Fruit fly (Drosophila melanogaster) whole organism, prepupa: Measurements from ENCODE around the gene Ref1.

Source experiments
- CG10631 ChIP-seq: fragments of 200-800 bp; sonication (Bioruptor generic); optimal IDR thresholded peaks from 2 replicates; lab custom pipeline; 2016; ENCODE audit warnings: missing biosample characterization, missing genetic modification characterization
- CG10669 ChIP-seq: fragments of 200-800 bp; sonication (Bioruptor generic); optimal IDR thresholded peaks from 3 replicates; lab custom pipeline; 2018; ENCODE audit warnings: missing biosample characterization, mild to moderate bottlenecking, missing genetic modification characterization, moderate library complexity
- CG11294 ChIP-seq: fragments of 200-800 bp; sonication (Bioruptor generic); IDR thresholded peaks from 2 replicates; pipeline ENCODE4 v1.3.6; 2022; ENCODE audit warnings: missing biosample characterization, missing genetic modification characterization
- CG11902 ChIP-seq: fragments of 200-800 bp; sonication (Bioruptor generic); optimal IDR thresholded peaks from 3 replicates; lab custom pipeline; 2016; ENCODE audit warnings: missing biosample characterization, missing genetic modification characterization
- CG15336 ChIP-seq: fragments of 200-800 bp; sonication (Bioruptor generic); IDR thresholded peaks from 2 replicates; pipeline ENCODE4 v1.3.6; 2022; ENCODE audit warnings: missing biosample characterization, missing genetic modification characterization
- CG1621 ChIP-seq: fragments of 200-800 bp; sonication (Bioruptor generic); optimal IDR thresholded peaks from 3 replicates; lab custom pipeline; 2018; ENCODE audit warnings: missing biosample characterization, mild to moderate bottlenecking, missing genetic modification characterization
- CG16779 ChIP-seq: fragments of 200-800 bp; sonication (Bioruptor generic); optimal IDR thresholded peaks from 3 replicates; lab custom pipeline; 2017; ENCODE audit warnings: missing biosample characterization, mild to moderate bottlenecking, missing genetic modification characterization
- CG3032 ChIP-seq: fragments of 200-800 bp; optimal IDR thresholded peaks from 2 replicates; lab custom pipeline; 2019; ENCODE audit warnings: missing biosample characterization, mild to moderate bottlenecking, missing genetic modification characterization, moderate library complexity
- CG31627 ChIP-seq: fragments of 200-800 bp; sonication (Bioruptor generic); optimal IDR thresholded peaks from 3 replicates; lab custom pipeline; 2016; ENCODE audit warnings: missing biosample characterization, missing genetic modification characterization
- CG32006 ChIP-seq: fragments of 200-800 bp; sonication (Bioruptor generic); optimal IDR thresholded peaks from 3 replicates; lab custom pipeline; 2017; ENCODE audit warnings: missing biosample characterization, mild to moderate bottlenecking, missing genetic modification characterization
- CG34406 ChIP-seq: fragments of 200-800 bp; sonication (Bioruptor generic); optimal IDR thresholded peaks from 3 replicates; lab custom pipeline; 2016; ENCODE audit warnings: missing biosample characterization, missing genetic modification characterization
- CG3919 ChIP-seq: fragments of 200-800 bp; sonication (Bioruptor generic); optimal IDR thresholded peaks from 3 replicates; lab custom pipeline; 2016; ENCODE audit warnings: missing biosample characterization, missing genetic modification characterization
- CG4318 ChIP-seq: fragments of 200-800 bp; sonication (Bioruptor generic); optimal IDR thresholded peaks from 3 replicates; lab custom pipeline; 2017; ENCODE audit warnings: missing biosample characterization, mild to moderate bottlenecking, missing genetic modification characterization
- CG6163 ChIP-seq: fragments of 200-800 bp; sonication (Bioruptor generic); IDR thresholded peaks from 3 replicates; pipeline ENCODE4 v1.3.6; 2022; ENCODE audit warnings: missing biosample characterization, missing genetic modification characterization
- CG6276 ChIP-seq: fragments of 200-800 bp; sonication (Bioruptor generic); optimal IDR thresholded peaks from 2 replicates; lab custom pipeline; 2017; ENCODE audit warnings: missing biosample characterization, mild to moderate bottlenecking, missing genetic modification characterization
- CG6792 ChIP-seq: fragments of 200-800 bp; sonication (Bioruptor generic); optimal IDR thresholded peaks from 3 replicates; lab custom pipeline; 2016; ENCODE audit warnings: missing biosample characterization, missing genetic modification characterization
- CG6808 ChIP-seq: fragments of 200-800 bp; sonication (Bioruptor generic); optimal IDR thresholded peaks from 3 replicates; lab custom pipeline; 2017; ENCODE audit warnings: missing biosample characterization, missing genetic modification characterization, mild to moderate bottlenecking, moderate library complexity, missing genetic modification reagents
- CG7368 ChIP-seq: fragments of 200-800 bp; sonication (Bioruptor generic); optimal IDR thresholded peaks from 3 replicates; lab custom pipeline; 2016; ENCODE audit warnings: missing biosample characterization, missing genetic modification characterization
- CG8119 ChIP-seq: fragments of 200-800 bp; sonication (Bioruptor generic); IDR thresholded peaks from 3 replicates; pipeline ENCODE4 v1.3.6; 2022; ENCODE audit warnings: missing biosample characterization, missing genetic modification characterization
- CG8319 ChIP-seq: fragments of 200-800 bp; sonication (Bioruptor generic); optimal IDR thresholded peaks from 3 replicates; lab custom pipeline; 2016; ENCODE audit warnings: missing biosample characterization, missing genetic modification characterization
- CG8632 ChIP-seq: fragments of 200-800 bp; sonication (Bioruptor generic); optimal IDR thresholded peaks from 3 replicates; lab custom pipeline; 2016; ENCODE audit warnings: missing biosample characterization, missing genetic modification characterization
- CG9139 ChIP-seq: fragments of 200-800 bp; sonication (Bioruptor generic); optimal IDR thresholded peaks from 3 replicates; lab custom pipeline; 2017; ENCODE audit warnings: missing biosample characterization, mild to moderate bottlenecking, missing genetic modification characterization
- Eip75B ChIP-seq: fragments of 200-800 bp; sonication (Bioruptor generic); optimal IDR thresholded peaks from 3 replicates; lab custom pipeline; 2016; ENCODE audit warnings: missing biosample characterization, missing genetic modification characterization
- Ets21C ChIP-seq: fragments of 200-800 bp; sonication (Bioruptor generic); optimal IDR thresholded peaks from 3 replicates; lab custom pipeline; 2016; ENCODE audit warnings: missing biosample characterization, missing genetic modification characterization
- Ets96B ChIP-seq: fragments of 200-800 bp; optimal IDR thresholded peaks from 2 replicates; lab custom pipeline; 2019; ENCODE audit warnings: missing biosample characterization, mild to moderate bottlenecking, missing genetic modification characterization, moderate library complexity
- Hr38 ChIP-seq: sonication (Bioruptor generic); optimal IDR thresholded peaks from 2 replicates; lab custom pipeline; 2016; ENCODE audit warnings: missing biosample characterization, missing genetic modification characterization
- Hr39 ChIP-seq: fragments of 200-800 bp; sonication (Bioruptor generic); optimal IDR thresholded peaks from 2 replicates; lab custom pipeline; 2016; ENCODE audit warnings: missing biosample characterization, missing genetic modification characterization
- Hr4 ChIP-seq: fragments of 200-800 bp; sonication (Bioruptor generic); optimal IDR thresholded peaks from 3 replicates; lab custom pipeline; 2016; ENCODE audit warnings: missing biosample characterization, missing genetic modification characterization
- Met ChIP-seq: fragments of 200-800 bp; sonication (Bioruptor generic); optimal IDR thresholded peaks from 3 replicates; lab custom pipeline; 2016; ENCODE audit warnings: missing biosample characterization, missing genetic modification characterization
- OdsH ChIP-seq: fragments of 200-800 bp; sonication (Bioruptor generic); optimal IDR thresholded peaks from 3 replicates; lab custom pipeline; 2016; ENCODE audit warnings: missing biosample characterization, missing genetic modification characterization
- Smox ChIP-seq: fragments of 200-800 bp; sonication (Bioruptor generic); optimal IDR thresholded peaks from 3 replicates; lab custom pipeline; 2016; ENCODE audit warnings: missing biosample characterization, missing genetic modification characterization
- Sox102F ChIP-seq: fragments of 200-800 bp; sonication (Bioruptor generic); optimal IDR thresholded peaks from 2 replicates; lab custom pipeline; 2016; ENCODE audit warnings: missing biosample characterization, mild to moderate bottlenecking, missing genetic modification characterization
- Sox14 ChIP-seq: fragments of 200-800 bp; sonication (Bioruptor generic); optimal IDR thresholded peaks from 3 replicates; lab custom pipeline; 2016; ENCODE audit warnings: missing biosample characterization, missing genetic modification characterization
- achi ChIP-seq: fragments of 200-800 bp; sonication (Bioruptor generic); optimal IDR thresholded peaks from 3 replicates; lab custom pipeline; 2016; ENCODE audit warnings: missing biosample characterization, missing genetic modification characterization
- cyc ChIP-seq: fragments of 200-800 bp; sonication (Bioruptor generic); optimal IDR thresholded peaks from 3 replicates; lab custom pipeline; 2016; ENCODE audit warnings: missing biosample characterization, missing genetic modification characterization
- dsx ChIP-seq: fragments of 200-800 bp; optimal IDR thresholded peaks from 3 replicates; lab custom pipeline; 2019; ENCODE audit warnings: missing biosample characterization, mild to moderate bottlenecking, missing genetic modification characterization, moderate library complexity; ENCODE audit not compliant: poor library complexity, severe bottlenecking
- eg ChIP-seq: fragments of 200-800 bp; sonication (Bioruptor generic); IDR thresholded peaks from 3 replicates; pipeline ENCODE4 v1.3.6; 2022; ENCODE audit warnings: missing biosample characterization, missing genetic modification characterization
- fd59A ChIP-seq: fragments of 200-800 bp; sonication (Bioruptor generic); optimal IDR thresholded peaks from 2 replicates; lab custom pipeline; 2017; ENCODE audit warnings: missing biosample characterization, mild to moderate bottlenecking, missing genetic modification characterization, missing genetic modification reagents
- fd85E ChIP-seq: fragments of 200-800 bp; sonication (Bioruptor generic); optimal IDR thresholded peaks from 3 replicates; lab custom pipeline; 2016; ENCODE audit warnings: missing biosample characterization, missing genetic modification characterization
- fkh ChIP-seq: fragments of 200-800 bp; sonication (Bioruptor generic); optimal IDR thresholded peaks from 3 replicates; lab custom pipeline; 2017; ENCODE audit warnings: missing biosample characterization, mild to moderate bottlenecking, missing genetic modification characterization, moderate library complexity
- lz ChIP-seq: fragments of 200-800 bp; sonication (Bioruptor generic); optimal IDR thresholded peaks from 3 replicates; lab custom pipeline; 2016; ENCODE audit warnings: missing biosample characterization, missing genetic modification characterization
- net ChIP-seq: fragments of 200-800 bp; sonication (Bioruptor generic); optimal IDR thresholded peaks from 3 replicates; lab custom pipeline; 2016; ENCODE audit warnings: missing biosample characterization, missing genetic modification characterization
- salr ChIP-seq, 2 experiments: fragments of 200-800 bp; sonication (Bioruptor generic); optimal IDR thresholded peaks; 3 replicates each; lab custom pipeline; 2016 to 2018; ENCODE audit warnings: missing biosample characterization in 2 of 2, missing genetic modification characterization in 2 of 2, mild to moderate bottlenecking in 1 of 2
- ss ChIP-seq, 2 experiments: fragments of 200-800 bp; sonication (Bioruptor generic); optimal IDR thresholded peaks; 2 replicates in 1 of 2; 3 replicates in 1 of 2; lab custom pipeline; 2017 to 2018; ENCODE audit warnings: mild to moderate bottlenecking in 2 of 2, missing biosample characterization in 2 of 2, missing genetic modification characterization in 2 of 2, moderate library complexity in 1 of 2
- svp ChIP-seq: fragments of 200-800 bp; sonication (Bioruptor generic); peaks from one replicate; lab custom pipeline; 2016; ENCODE audit warnings: missing biosample characterization, missing genetic modification characterization

Gene Ref1

dm6 chr3R:7108589-7109312 is 28.6 kb upstream of the Ref1 start (continued):
- TF ChIP-seq CG3032 (tag; lab: Kevin White, UChicago): peak; percentile 96
- TF ChIP-seq Smox: peak; percentile 97
- TF ChIP-seq achi (GFP tag; lab: Kevin White, UChicago): peak; percentile 96
- TF ChIP-seq CG9139 (GFP tag; lab: Kevin White, UChicago): peak; percentile 85
- TF ChIP-seq CG11294 (GFP tag; lab: Robert Waterston, UW): no peak
- peak; percentile 97 for TF ChIP-seq Sox14 (GFP tag; lab: Kevin White, UChicago)
- TF ChIP-seq fd85E: peak; percentile 85
- TF ChIP-seq Eip75B: peak; percentile 96
- TF ChIP-seq CG32006 (GFP tag; lab: Kevin White, UChicago): peak; percentile 98
- TF ChIP-seq CG10669 (GFP tag; lab: Kevin White, UChicago): peak; percentile 92
- peak; percentile 97 for TF ChIP-seq CG3919 (GFP tag; lab: Kevin White, UChicago)
- peak; percentile 94 for TF ChIP-seq Ets21C (GFP tag; lab: Kevin White, UChicago)
- peak; percentile 98 for TF ChIP-seq CG31627 (GFP tag; lab: Kevin White, UChicago)
- TF ChIP-seq salr (GFP tag; optimal IDR thresholded peaks at IDR 0.05; lab: Kevin White, UChicago): peak; percentile 73 to 99
- TF ChIP-seq CG8119: no peak
- TF ChIP-seq net (GFP tag; lab: Kevin White, UChicago): peak; percentile 96
- TF ChIP-seq Hr4 (GFP tag; lab: Kevin White, UChicago): peak; percentile 99
- peak; percentile 77 for TF ChIP-seq CG16779 (tag; lab: Kevin White, UChicago)
- TF ChIP-seq lz (GFP tag; lab: Kevin White, UChicago): peak; percentile 97
- TF ChIP-seq CG1621 (tag; lab: Kevin White, UChicago): peak; percentile 84
- TF ChIP-seq CG6276 (GFP tag; lab: Kevin White, UChicago): peak; percentile 96
- TF ChIP-seq CG8319 (GFP tag; lab: Kevin White, UChicago): peak; percentile 92
- peak; percentile 95 for TF ChIP-seq CG4318 (GFP tag; lab: Kevin White, UChicago)
- peak; percentile 93 for TF ChIP-seq fd59A (GFP tag; lab: Kevin White, UChicago)
- TF ChIP-seq CG15336 (GFP tag; lab: Robert Waterston, UW): no peak
- TF ChIP-seq eg (GFP tag; lab: Robert Waterston, UW): no peak

- TF ChIP-seq achi (GFP tag; lab: Kevin White, UChicago) (no peak), Ets96B (tag; lab: Kevin White, UChicago) (peak; percentile 12), CG34406 (GFP tag; lab: Kevin White, UChicago) (no peak), CG11902 (no peak), OdsH (no peak), CG11294 (GFP tag; lab: Robert Waterston, UW) (no peak), salr (GFP tag; optimal IDR thresholded peaks at IDR 0.05; lab: Kevin White, UChicago) (no peak), cyc (GFP tag; lab: Kevin White, UChicago) (no peak), CG31627 (GFP tag; lab: Kevin White, UChicago) (no peak), Sox102F (no peak), Smox (peak; percentile 6), CG1621 (tag; lab: Kevin White, UChicago) (peak; percentile 44), CG6792 (no peak), CG10631 (GFP tag; lab: Kevin White, UChicago) (peak; percentile 9), CG6808 (GFP tag; lab: Kevin White, UChicago) (no peak), CG8632 (GFP tag; lab: Kevin White, UChicago) (peak; percentile 1), CG6276 (GFP tag; lab: Kevin White, UChicago) (peak; percentile 11), CG7368 (GFP tag; lab: Kevin White, UChicago) (no peak), dsx (peak; percentile 80), fd85E (no peak), Ets21C (GFP tag; lab: Kevin White, UChicago) (no peak), CG6163 (GFP tag; lab: Robert Waterston, UW) (no peak), ss (GFP tag; optimal IDR thresholded peaks at IDR 0.05; lab: Kevin White, UChicago) (no peak), fkh (GFP tag; lab: Kevin White, UChicago) (peak; percentile 35), Hr38 (GFP tag; lab: Kevin White, UChicago) (no peak), net (GFP tag; lab: Kevin White, UChicago) (no peak), svp (peak; percentile 75), Hr39 (GFP tag; lab: Kevin White, UChicago) (peak; percentile 19), Met (peak; percentile 7), CG10669 (GFP tag; lab: Kevin White, UChicago) (no peak), eg (GFP tag; lab: Robert Waterston, UW) (no peak), Sox14 (GFP tag; lab: Kevin White, UChicago) (no peak), CG8119 (no peak)
Measured at dm6 chr3R:7107713-7108588, 27.8 kb upstream of the Ref1 start.
